Fruit fly (Drosophila melanogaster) whole organism, embryonic: ENCODE measurements around the gene CG31445.

Source experiments
- BtbVII ChIP-seq: fragments of 200-800 bp; sonication (Bioruptor generic); optimal IDR thresholded peaks from 3 replicates; lab custom pipeline; 2017; ENCODE audit warnings: missing biosample characterization, mild to moderate bottlenecking, missing genetic modification characterization
- CG10267 ChIP-seq: fragments of 200-800 bp; sonication (Bioruptor generic); optimal IDR thresholded peaks from 2 replicates; lab custom pipeline; 2018; ENCODE audit warnings: missing biosample characterization, mild to moderate bottlenecking, missing genetic modification characterization, moderate library complexity
- CG12155 ChIP-seq: fragments of 200-800 bp; sonication (Bioruptor generic); optimal IDR thresholded peaks from 3 replicates; lab custom pipeline; 2016; ENCODE audit warnings: missing biosample characterization, missing genetic modification characterization
- CG12769 ChIP-seq: fragments of 200-800 bp; sonication (Bioruptor generic); optimal IDR thresholded peaks from 2 replicates; lab custom pipeline; 2019; ENCODE audit warnings: missing biosample characterization, mild to moderate bottlenecking, missing genetic modification characterization, moderate library complexity
- CG13624 ChIP-seq: fragments of 200-800 bp; sonication (Bioruptor generic); optimal IDR thresholded peaks from 2 replicates; lab custom pipeline; 2016; ENCODE audit warnings: missing biosample characterization, missing genetic modification characterization
- CG18011 ChIP-seq: fragments of 200-800 bp; sonication (Bioruptor generic); optimal IDR thresholded peaks from 2 replicates; lab custom pipeline; 2017; ENCODE audit warnings: missing biosample characterization, missing genetic modification characterization, mild to moderate bottlenecking, moderate library complexity, missing genotype
- CG2116 ChIP-seq: fragments of 200-800 bp; sonication (Bioruptor generic); optimal IDR thresholded peaks from 3 replicates; lab custom pipeline; 2018; ENCODE audit warnings: missing biosample characterization, mild to moderate bottlenecking, missing genetic modification characterization
- CG2199 ChIP-seq: fragments of 200-800 bp; sonication (Bioruptor generic); IDR thresholded peaks from 3 replicates; pipeline ENCODE4 v1.3.6; 2022; ENCODE audit warnings: missing biosample characterization, missing genetic modification characterization
- CG3163 ChIP-seq: fragments of 200-800 bp; sonication (Bioruptor generic); optimal IDR thresholded peaks from 3 replicates; lab custom pipeline; 2016; ENCODE audit warnings: missing biosample characterization, missing genetic modification characterization
- CG32532 ChIP-seq: fragments of 200-800 bp; sonication (Bioruptor generic); IDR thresholded peaks from 2 replicates; pipeline ENCODE4 v1.3.6; 2022; ENCODE audit warnings: missing biosample characterization, missing genetic modification characterization
- CG34376 ChIP-seq: fragments of 200-800 bp; sonication (Bioruptor generic); optimal IDR thresholded peaks from 2 replicates; lab custom pipeline; 2018; ENCODE audit warnings: missing biosample characterization, mild to moderate bottlenecking, missing genetic modification characterization
- CG34422 ChIP-seq: fragments of 200-800 bp; sonication (Bioruptor generic); IDR thresholded peaks from 3 replicates; pipeline ENCODE4 v1.3.6; 2022; ENCODE audit warnings: missing biosample characterization, missing genetic modification characterization
- CG4360 ChIP-seq: fragments of 200-800 bp; sonication (Bioruptor generic); IDR thresholded peaks from 2 replicates; pipeline ENCODE4 v1.3.6; 2022; ENCODE audit warnings: missing biosample characterization, missing genetic modification characterization
- CG4730 ChIP-seq: fragments of 200-800 bp; sonication (Bioruptor generic); IDR thresholded peaks from 2 replicates; pipeline ENCODE4 v1.3.6; 2022; ENCODE audit warnings: missing biosample characterization, missing genetic modification characterization
- CG8478 ChIP-seq: fragments of >200 bp; optimal IDR thresholded peaks from 2 replicates; lab custom pipeline; 2018
- CrebB ChIP-seq: fragments of 200-800 bp; sonication (Bioruptor generic); optimal IDR thresholded peaks from 3 replicates; lab custom pipeline; 2018; ENCODE audit warnings: missing biosample characterization, mild to moderate bottlenecking, missing genetic modification characterization
- Fer1 ChIP-seq: fragments of 200-800 bp; sonication (Bioruptor generic); optimal IDR thresholded peaks from 2 replicates; lab custom pipeline; 2017; ENCODE audit warnings: missing biosample characterization, mild to moderate bottlenecking, missing genetic modification characterization
- HmgD ChIP-seq: fragments of 200-800 bp; sonication (Bioruptor generic); optimal IDR thresholded peaks from 3 replicates; lab custom pipeline; 2016; ENCODE audit warnings: missing biosample characterization, missing genetic modification characterization
- Nf-YB ChIP-seq: fragments of 200-800 bp; sonication (Bioruptor generic); optimal IDR thresholded peaks from 3 replicates; lab custom pipeline; 2019; ENCODE audit warnings: missing biosample characterization, mild to moderate bottlenecking, missing genetic modification characterization, moderate library complexity
- Six4 ChIP-seq: fragments of 200-800 bp; sonication (Bioruptor generic); optimal IDR thresholded peaks from 2 replicates; lab custom pipeline; 2016; ENCODE audit warnings: missing biosample characterization, missing genetic modification characterization
- Trl ChIP-seq, 3 experiments: fragments of >200 bp in 2 of 3; fragments of 200-800 bp in 1 of 3; sonication (Bioruptor generic) in 1 of 3; optimal IDR thresholded peaks; 2 replicates in 1 of 3; 3 replicates in 2 of 3; lab custom pipeline; 2016 to 2017; ENCODE audit warnings: missing biosample characterization in 1 of 3, missing genetic modification characterization in 1 of 3
- cad ChIP-seq: fragments of >200 bp; optimal IDR thresholded peaks from 2 replicates; lab custom pipeline; 2017; ENCODE audit warnings: missing biosample characterization, missing genetic modification characterization
- cg ChIP-seq: fragments of 200-800 bp; sonication (Bioruptor generic); optimal IDR thresholded peaks from 3 replicates; lab custom pipeline; 2019; ENCODE audit warnings: missing biosample characterization, mild to moderate bottlenecking, missing genetic modification characterization, moderate library complexity
- chinmo ChIP-seq: fragments of 200-800 bp; sonication (Bioruptor generic); IDR thresholded peaks from 4 replicates; pipeline ENCODE4 v1.3.6; 2022; ENCODE audit warnings: missing biosample characterization, missing genetic modification characterization; ENCODE audit not compliant: partially characterized antibody
- disco-r ChIP-seq: fragments of 200-800 bp; sonication (Bioruptor generic); optimal IDR thresholded peaks from 2 replicates; lab custom pipeline; 2016; ENCODE audit warnings: missing biosample characterization, missing genetic modification characterization
- ewg ChIP-seq: fragments of 200-800 bp; sonication (Bioruptor generic); optimal IDR thresholded peaks from 3 replicates; lab custom pipeline; 2017; ENCODE audit warnings: mild to moderate bottlenecking, missing biosample characterization, missing genetic modification reagents, missing genetic modification characterization
- fd64A ChIP-seq: fragments of 200-800 bp; sonication (Bioruptor generic); optimal IDR thresholded peaks from 3 replicates; lab custom pipeline; 2018; ENCODE audit warnings: missing biosample characterization, mild to moderate bottlenecking, missing genetic modification characterization
- h ChIP-seq: fragments of >200 bp; optimal IDR thresholded peaks from 2 replicates; lab custom pipeline; 2017
- oc ChIP-seq: fragments of 200-800 bp; sonication (Bioruptor generic); optimal IDR thresholded peaks from 2 replicates; lab custom pipeline; 2018; ENCODE audit warnings: missing biosample characterization, mild to moderate bottlenecking, missing genetic modification characterization, moderate library complexity
- pita ChIP-seq: fragments of 200-800 bp; sonication (Bioruptor generic); optimal IDR thresholded peaks from 2 replicates; lab custom pipeline; 2017; ENCODE audit warnings: missing biosample characterization, mild to moderate bottlenecking, missing genetic modification characterization
- pum ChIP-seq: fragments of 200-800 bp; sonication (Bioruptor generic); optimal IDR thresholded peaks from 2 replicates; lab custom pipeline; 2016; ENCODE audit warnings: missing biosample characterization, missing genetic modification characterization
- pzg ChIP-seq: fragments of 200-800 bp; sonication (Bioruptor generic); optimal IDR thresholded peaks from 3 replicates; lab custom pipeline; 2018; ENCODE audit warnings: missing biosample characterization, mild to moderate bottlenecking, missing genetic modification characterization, moderate library complexity
- repo ChIP-seq: fragments of 200-800 bp; sonication (Bioruptor generic); optimal IDR thresholded peaks from 2 replicates; lab custom pipeline; 2016; ENCODE audit warnings: missing biosample characterization, missing genetic modification characterization
- rib ChIP-seq: fragments of 200-800 bp; sonication (Bioruptor generic); IDR thresholded peaks from 2 replicates; pipeline ENCODE4 v1.3.6; 2022; ENCODE audit warnings: missing biosample characterization, missing genetic modification characterization
- sens ChIP-seq: fragments of 200-800 bp; sonication (Bioruptor generic); peaks from one replicate; lab custom pipeline; 2016; ENCODE audit warnings: missing biosample characterization, missing genetic modification characterization
- stwl ChIP-seq: fragments of 200-800 bp; sonication (Bioruptor generic); optimal IDR thresholded peaks from 3 replicates; lab custom pipeline; 2018; ENCODE audit warnings: missing biosample characterization, mild to moderate bottlenecking, missing genetic modification characterization, moderate library complexity
- unpg ChIP-seq: fragments of 200-800 bp; sonication (Bioruptor generic); optimal IDR thresholded peaks from 3 replicates; lab custom pipeline; 2018; ENCODE audit warnings: missing biosample characterization, mild to moderate bottlenecking, missing genetic modification characterization, moderate library complexity

Gene CG31445

dm6 chr3R:29207012-29207656, 37.5 kb downstream of the CG31445 start (continued):
- TF ChIP-seq repo (no peak), CG12155 (peak; percentile 20), CG18011 (GFP tag; lab: Kevin White, UChicago) (no peak), oc (no peak), Nf-YB (GFP tag; lab: Kevin White, UChicago) (peak; percentile 0), pum (GFP tag; lab: Kevin White, UChicago) (no peak), CG32532 (GFP tag; lab: Robert Waterston, UW) (peak; percentile 61), CrebB (no peak), HmgD (GFP tag; lab: Kevin White, UChicago) (no peak), Fer1 (GFP tag; lab: Kevin White, UChicago) (peak; percentile 63), chinmo (GFP tag; lab: Robert Waterston, UW) (no peak), CG34376 (GFP tag; lab: Kevin White, UChicago) (no peak), cad (GFP tag; lab: Kevin White, UChicago) (no peak), unpg (peak; percentile 72), pita (GFP tag; lab: Kevin White, UChicago) (no peak), disco-r (no peak), fd64A (GFP tag; lab: Kevin White, UChicago) (no peak), ewg (GFP tag; lab: Kevin White, UChicago) (no peak), Six4 (GFP tag; lab: Kevin White, UChicago) (peak; percentile 11)

dm6 chr3R:29206198-29207011, 38.2 kb downstream of the CG31445 start:
- TF ChIP-seq CG2116 (GFP tag; lab: Kevin White, UChicago) (no peak), CG4360 (peak; percentile 60), stwl (tag; lab: Kevin White, UChicago) (peak; percentile 78), CG3163 (GFP tag; lab: Kevin White, UChicago) (peak; percentile 80), CG12769 (peak; percentile 13), CG2199 (GFP tag; lab: Robert Waterston, UW) (0 out of 3 replicates have a peak, but pooled peaks have one; percentile 38), CG34422 (GFP tag; lab: Robert Waterston, UW) (no peak), BtbVII (GFP tag; lab: Kevin White, UChicago) (no peak), Trl (optimal IDR thresholded peaks at IDR 0.05; lab: Kevin White, UChicago) (peak; percentile 41 to 77), Trl (GFP tag; optimal IDR thresholded peaks at IDR 0.05; lab: Kevin White, UChicago) (no peak), cg (peak; percentile 84), rib (GFP tag; lab: Robert Waterston, UW) (peak; percentile 22; the same call in 1 of the 2 replicates), pzg (no peak), h (no peak), chinmo (GFP tag; lab: Robert Waterston, UW) (peak; percentile 81; the same call in 3 of the 4 replicates), CG8478 (lab: Kevin White, UChicago) (peak; percentile 16), sens (peak; percentile 77), CG13624 (GFP tag; lab: Kevin White, UChicago) (no peak), CG4730 (GFP tag; lab: Robert Waterston, UW) (no peak), CG10267 (tag; lab: Kevin White, UChicago) (peak; percentile 17)
